Worm (Caenorhabditis elegans) whole organism, L3 larva: ENCODE measurements around the gene egl-26.

Experiments used
- R02D3.7 ChIP-seq: fragments of 150-350 bp; optimal IDR thresholded peaks from 2 replicates; lab custom pipeline; 2014; ENCODE audit warnings: missing biosample characterization, missing genetic modification characterization
- ZK546.5 ChIP-seq: sonication (generic microtip); optimal IDR thresholded peaks from 2 replicates; lab custom pipeline; 2017; ENCODE audit warnings: missing biosample characterization, missing genetic modification characterization
- aly-2 ChIP-seq: fragments of 150-350 bp; optimal IDR thresholded peaks from 2 replicates; lab custom pipeline; 2014; ENCODE audit warnings: missing biosample characterization, missing genetic modification characterization
- ama-1 ChIP-seq: fragments of 150-350 bp; optimal IDR thresholded peaks from 2 replicates; lab custom pipeline; 2018
- ceh-16 ChIP-seq: sonication (generic microtip); optimal IDR thresholded peaks from 2 replicates; lab custom pipeline; 2017; ENCODE audit warnings: missing biosample characterization, missing genetic modification characterization
- ceh-28 ChIP-seq: fragments of 150-350 bp; optimal IDR thresholded peaks from 2 replicates; lab custom pipeline; 2014; ENCODE audit warnings: missing biosample characterization, missing genetic modification reagents, missing genetic modification characterization
- ceh-82 ChIP-seq: fragments of 150-350 bp; optimal IDR thresholded peaks from 2 replicates; lab custom pipeline; 2014; ENCODE audit warnings: missing biosample characterization, missing genetic modification characterization
- ceh-9 ChIP-seq: sonication (generic microtip); optimal IDR thresholded peaks from 2 replicates; lab custom pipeline; 2018; ENCODE audit warnings: missing biosample characterization, missing genetic modification characterization
- daf-12 ChIP-seq: fragments of 150-350 bp; optimal IDR thresholded peaks from 2 replicates; lab custom pipeline; 2014; ENCODE audit warnings: missing biosample characterization, missing genetic modification reagents, missing genetic modification characterization
- egl-27 ChIP-seq: sonication (generic microtip); optimal IDR thresholded peaks from 4 replicates; lab custom pipeline; 2017; ENCODE audit warnings: missing biosample characterization, missing genetic modification reagents, missing genetic modification characterization
- egl-5 ChIP-seq: fragments of 150-350 bp; optimal IDR thresholded peaks from 2 replicates; lab custom pipeline; 2017; ENCODE audit warnings: missing biosample characterization, missing genetic modification reagents, missing genetic modification characterization, inconsistent platforms
- elt-1 ChIP-seq: fragments of 150-350 bp; optimal IDR thresholded peaks from 2 replicates; lab custom pipeline; 2014; ENCODE audit warnings: missing biosample characterization, missing genetic modification characterization
- elt-2 ChIP-seq: sonication (generic microtip); optimal IDR thresholded peaks from 2 replicates; lab custom pipeline; 2016; ENCODE audit warnings: missing genetic modification reagents, mild to moderate bottlenecking, missing genetic modification characterization, missing compliant biosample characterization
- elt-3 ChIP-seq, 3 experiments: fragments of 150-350 bp in 1 of 3; sonication (generic microtip) in 2 of 3; optimal IDR thresholded peaks; 2 replicates in 2 of 3; 4 replicates in 1 of 3; lab custom pipeline; 2014 to 2017; ENCODE audit warnings: missing biosample characterization in 3 of 3, missing genetic modification characterization in 3 of 3
- eor-1 ChIP-seq, 2 experiments: fragments of 150-350 bp; optimal IDR thresholded peaks; 2 replicates each; lab custom pipeline; 2014 to 2018; ENCODE audit warnings: missing biosample characterization in 2 of 2, missing genetic modification characterization in 2 of 2
- fkh-10 ChIP-seq: sonication (generic microtip); optimal IDR thresholded peaks from 2 replicates; lab custom pipeline; 2017; ENCODE audit warnings: missing biosample characterization, missing genetic modification reagents, missing genetic modification characterization
- fkh-2 ChIP-seq: fragments of 150-350 bp; optimal IDR thresholded peaks from 2 replicates; lab custom pipeline; 2014; ENCODE audit warnings: missing biosample characterization, missing genetic modification reagents, missing genetic modification characterization
- fos-1 ChIP-seq: fragments of 150-350 bp; optimal IDR thresholded peaks from 2 replicates; lab custom pipeline; 2014; ENCODE audit warnings: missing biosample characterization, missing genetic modification characterization
- hmg-11 ChIP-seq: sonication (generic microtip); optimal IDR thresholded peaks from 2 replicates; lab custom pipeline; 2016; ENCODE audit warnings: missing genetic modification characterization, missing compliant biosample characterization
- jun-1 ChIP-seq: fragments of 150-350 bp; optimal IDR thresholded peaks from 2 replicates; lab custom pipeline; 2014; ENCODE audit warnings: missing biosample characterization, missing genetic modification reagents, missing genetic modification characterization
- lin-15B ChIP-seq: fragments of 150-350 bp; optimal IDR thresholded peaks from 2 replicates; lab custom pipeline; 2014; ENCODE audit warnings: missing biosample characterization, missing genetic modification characterization
- lin-39 ChIP-seq: fragments of 150-350 bp; optimal IDR thresholded peaks from 2 replicates; lab custom pipeline; 2018; ENCODE audit warnings: missing biosample characterization, missing genetic modification reagents, missing genetic modification characterization
- lsy-12 ChIP-seq: sonication (generic microtip); optimal IDR thresholded peaks from 2 replicates; lab custom pipeline; 2016; ENCODE audit warnings: mild to moderate bottlenecking, missing genetic modification characterization, missing compliant biosample characterization
- mdl-1 ChIP-seq: fragments of 150-350 bp; optimal IDR thresholded peaks from 2 replicates; lab custom pipeline; 2014; ENCODE audit warnings: missing biosample characterization, missing genetic modification characterization
- mml-1 ChIP-seq: fragments of 150-350 bp; sonication (generic microtip); optimal IDR thresholded peaks from 3 replicates; lab custom pipeline; 2014; ENCODE audit warnings: missing biosample characterization, missing genetic modification characterization
- nfya-1 ChIP-seq: sonication (generic microtip); optimal IDR thresholded peaks from 2 replicates; lab custom pipeline; 2017; ENCODE audit warnings: missing genetic modification characterization, mild to moderate bottlenecking, missing compliant biosample characterization, antibody characterized with exemption, moderate library complexity; ENCODE audit not compliant: insufficient read depth
- nhr-11 ChIP-seq: fragments of 150-350 bp; optimal IDR thresholded peaks from 2 replicates; lab custom pipeline; 2014; ENCODE audit warnings: missing biosample characterization, missing genetic modification characterization
- nhr-12 ChIP-seq: fragments of 150-350 bp; optimal IDR thresholded peaks from 2 replicates; lab custom pipeline; 2014; ENCODE audit warnings: missing biosample characterization, missing genetic modification characterization
- nhr-23 ChIP-seq: fragments of 150-350 bp; optimal IDR thresholded peaks from 2 replicates; lab custom pipeline; 2014; ENCODE audit warnings: missing biosample characterization, missing genetic modification reagents, missing genetic modification characterization
- nhr-237 ChIP-seq: fragments of 150-350 bp; optimal IDR thresholded peaks from 2 replicates; lab custom pipeline; 2014; ENCODE audit warnings: missing biosample characterization, missing genetic modification characterization
- nhr-25 ChIP-seq: sonication (generic microtip); optimal IDR thresholded peaks from 2 replicates; lab custom pipeline; 2017; ENCODE audit warnings: missing biosample characterization, missing genetic modification characterization
- nhr-28 ChIP-seq: fragments of 150-350 bp; optimal IDR thresholded peaks from 2 replicates; lab custom pipeline; 2014; ENCODE audit warnings: missing biosample characterization, missing genetic modification characterization
- nhr-43 ChIP-seq: sonication (generic microtip); optimal IDR thresholded peaks from 2 replicates; lab custom pipeline; 2016; ENCODE audit warnings: mild to moderate bottlenecking, missing genetic modification characterization, missing compliant biosample characterization; ENCODE audit not compliant: poor library complexity, severe bottlenecking
- nhr-67 ChIP-seq: fragments of 150-350 bp; optimal IDR thresholded peaks from 2 replicates; lab custom pipeline; 2014; ENCODE audit warnings: missing biosample characterization, missing genetic modification characterization
- nhr-76 ChIP-seq: fragments of 150-350 bp; sonication (generic microtip); optimal IDR thresholded peaks from 5 replicates; lab custom pipeline; 2014; ENCODE audit warnings: missing biosample characterization, missing genetic modification characterization
- nhr-77 ChIP-seq: fragments of 150-350 bp; optimal IDR thresholded peaks from 2 replicates; lab custom pipeline; 2014; ENCODE audit warnings: missing biosample characterization, missing genetic modification characterization
- pha-4 ChIP-seq: fragments of 150-350 bp; optimal IDR thresholded peaks from 2 replicates; lab custom pipeline; 2014; ENCODE audit warnings: missing biosample characterization, missing genetic modification reagents, missing genetic modification characterization
- pqm-1 ChIP-seq: fragments of 150-350 bp; optimal IDR thresholded peaks from 2 replicates; lab custom pipeline; 2017; ENCODE audit warnings: missing biosample characterization, missing genetic modification characterization, inconsistent platforms
- sea-2 ChIP-seq: fragments of 150-350 bp; sonication (generic microtip); optimal IDR thresholded peaks from 4 replicates; lab custom pipeline; 2014; ENCODE audit warnings: missing biosample characterization, missing genetic modification reagents, missing genetic modification characterization
- skn-1 ChIP-seq: fragments of 150-350 bp; optimal IDR thresholded peaks from 2 replicates; lab custom pipeline; 2014; ENCODE audit warnings: missing biosample characterization, missing genetic modification characterization
- snpc-4 ChIP-seq: fragments of 150-350 bp; optimal IDR thresholded peaks from 2 replicates; lab custom pipeline; 2014; ENCODE audit warnings: missing biosample characterization, missing genetic modification characterization
- tbx-2 ChIP-seq: sonication (generic microtip); optimal IDR thresholded peaks from 2 replicates; lab custom pipeline; 2016; ENCODE audit warnings: mild to moderate bottlenecking, missing genetic modification characterization, missing compliant biosample characterization
- unc-39 ChIP-seq: sonication (generic microtip); optimal IDR thresholded peaks from 4 replicates; lab custom pipeline; 2017; ENCODE audit warnings: missing biosample characterization, missing genetic modification characterization
- unc-62 ChIP-seq: fragments of 150-350 bp; sonication (generic microtip); optimal IDR thresholded peaks from 4 replicates; lab custom pipeline; 2014; ENCODE audit warnings: missing biosample characterization, missing genetic modification reagents, missing genetic modification characterization
- zag-1 ChIP-seq: fragments of 150-350 bp; optimal IDR thresholded peaks from 2 replicates; lab custom pipeline; 2014; ENCODE audit warnings: missing biosample characterization, missing genetic modification characterization
- ztf-11 ChIP-seq: fragments of 150-350 bp; optimal IDR thresholded peaks from 2 replicates; lab custom pipeline; 2014; ENCODE audit warnings: missing biosample characterization, missing genetic modification characterization
- ztf-4 ChIP-seq: fragments of 150-350 bp; optimal IDR thresholded peaks from 2 replicates; lab custom pipeline; 2014; ENCODE audit warnings: missing biosample characterization, missing genetic modification characterization

egl-26 gene

DNA sequence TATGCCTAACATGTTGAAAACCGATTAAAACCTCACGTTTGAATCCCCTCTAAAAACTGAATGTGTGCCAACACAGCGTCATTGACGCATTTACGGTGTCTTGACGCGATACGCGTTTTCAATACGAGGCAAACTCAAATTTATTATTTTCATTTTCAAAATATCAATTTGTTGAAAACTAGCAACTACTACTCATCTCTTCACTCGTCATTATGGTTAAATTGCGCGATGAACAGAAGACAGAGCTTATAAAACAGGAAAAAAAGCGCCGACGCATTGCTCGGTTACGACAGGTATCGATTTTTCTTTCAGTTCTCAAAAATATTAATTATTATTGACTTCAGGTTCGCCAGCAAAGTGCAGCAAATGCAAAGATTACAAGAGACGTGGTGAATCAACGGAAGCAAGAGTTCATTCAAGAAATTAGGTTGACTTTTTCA, 44.9 kb upstream of the egl-26 start, which contains the start of gene enee-1:
enee-1 (plus strand) TSS at position 108 of the 440 bp plus-strand sequence.
- TF ChIP-seq nhr-76 (tag; lab: Kevin White, UChicago) = no peak
- TF ChIP-seq lin-15B = peak; percentile 90
- TF ChIP-seq snpc-4 (tag; lab: Kevin White, UChicago) = peak; percentile 74
- TF ChIP-seq nhr-11 (tag; lab: Kevin White, UChicago) = no peak
- TF ChIP-seq tbx-2 = peak; percentile 82
- peak; percentile 38 for TF ChIP-seq jun-1 (tag; lab: Kevin White, UChicago)
- peak; percentile 46 for TF ChIP-seq pqm-1
- peak; percentile 93 for TF ChIP-seq pha-4 (tag; lab: Kevin White, UChicago)
- TF ChIP-seq elt-2 = peak; percentile 42
- TF ChIP-seq egl-27 (tag; lab: Kevin White, UChicago) = no peak
- TF ChIP-seq mml-1 (tag; lab: Kevin White, UChicago) = no peak
- peak; percentile 90 for TF ChIP-seq nfya-1 (tag; lab: Kevin White, UChicago)
- TF ChIP-seq nhr-25 (tag; lab: Kevin White, UChicago) = peak; percentile 89
- TF ChIP-seq hmg-11 (tag; lab: Kevin White, UChicago) = peak; percentile 0
- TF ChIP-seq nhr-77 (tag; lab: Kevin White, UChicago) = peak; percentile 34
- peak; percentile 93 for TF ChIP-seq nhr-23 (tag; lab: Kevin White, UChicago)
- peak; percentile 77 for TF ChIP-seq lsy-12 (tag; lab: Kevin White, UChicago)
- peak; percentile 49 for TF ChIP-seq fos-1 (tag; lab: Kevin White, UChicago)
- TF ChIP-seq ceh-28 (tag; lab: Kevin White, UChicago) = peak; percentile 80
- TF ChIP-seq eor-1 (tag; optimal IDR thresholded peaks at IDR 0.05; lab: Kevin White, UChicago) = no peak
- no peak for TF ChIP-seq aly-2 (tag; lab: Kevin White, UChicago)
- peak; percentile 91 for TF ChIP-seq nhr-43 (tag; lab: Kevin White, UChicago)
- TF ChIP-seq unc-62 (GFP tag; lab: Kevin White, UChicago) = no peak
- TF ChIP-seq ztf-11 (tag; lab: Kevin White, UChicago) = peak; percentile 8
- TF ChIP-seq egl-5 (tag; lab: Kevin White, UChicago) = peak; percentile 73
- no peak for TF ChIP-seq fkh-2
- no peak for TF ChIP-seq nhr-67 (tag; lab: Kevin White, UChicago)
- TF ChIP-seq skn-1 (tag; lab: Kevin White, UChicago) = peak; percentile 65
- TF ChIP-seq ZK546.5 (tag; lab: Kevin White, UChicago) = no peak
- TF ChIP-seq nhr-12 (tag; lab: Kevin White, UChicago) = no peak
- no peak for TF ChIP-seq nhr-28 (tag; lab: Kevin White, UChicago)
- peak; percentile 59 for TF ChIP-seq R02D3.7 (tag; lab: Kevin White, UChicago)
- no peak for TF ChIP-seq mdl-1 (tag; lab: Kevin White, UChicago)
- TF ChIP-seq ceh-82 (tag; lab: Kevin White, UChicago) = no peak
- no peak for TF ChIP-seq nhr-237 (tag; lab: Kevin White, UChicago)
- TF ChIP-seq unc-39 = no peak
- TF ChIP-seq ceh-16 (tag; lab: Kevin White, UChicago) = no peak
- TF ChIP-seq daf-12 (tag; lab: Kevin White, UChicago) = no peak
- no peak for TF ChIP-seq sea-2 (GFP tag; lab: Kevin White, UChicago)
- TF ChIP-seq ztf-4 = peak; percentile 79
- TF ChIP-seq lin-39 (tag; lab: Kevin White, UChicago) = peak; percentile 81
- TF ChIP-seq elt-1 = no peak
- peak; percentile 97 for TF ChIP-seq ama-1
- TF ChIP-seq elt-3 (tag; optimal IDR thresholded peaks at IDR 0.05; lab: Kevin White, UChicago) = no peak
- TF ChIP-seq fkh-10 = peak; percentile 16
- no peak for TF ChIP-seq zag-1 (tag; lab: Kevin White, UChicago)
- no peak for TF ChIP-seq ceh-9
- TF ChIP-seq, all 47 proteins: peak for 24
